Worm (Caenorhabditis elegans) whole organism, L3 larva: ENCODE results near the gene C25A8.5.

Experiments
- R02D3.7 ChIP-seq: fragments of 150-350 bp; optimal IDR thresholded peaks from 2 replicates; lab custom pipeline; 2014; ENCODE audit warnings: missing biosample characterization, missing genetic modification characterization
- ZK546.5 ChIP-seq: sonication (generic microtip); optimal IDR thresholded peaks from 2 replicates; lab custom pipeline; 2017; ENCODE audit warnings: missing biosample characterization, missing genetic modification characterization
- aly-2 ChIP-seq: fragments of 150-350 bp; optimal IDR thresholded peaks from 2 replicates; lab custom pipeline; 2014; ENCODE audit warnings: missing biosample characterization, missing genetic modification characterization
- ama-1 ChIP-seq: fragments of 150-350 bp; optimal IDR thresholded peaks from 2 replicates; lab custom pipeline; 2018
- ceh-16 ChIP-seq: sonication (generic microtip); optimal IDR thresholded peaks from 2 replicates; lab custom pipeline; 2017; ENCODE audit warnings: missing biosample characterization, missing genetic modification characterization
- ceh-28 ChIP-seq: fragments of 150-350 bp; optimal IDR thresholded peaks from 2 replicates; lab custom pipeline; 2014; ENCODE audit warnings: missing biosample characterization, missing genetic modification reagents, missing genetic modification characterization
- ceh-82 ChIP-seq: fragments of 150-350 bp; optimal IDR thresholded peaks from 2 replicates; lab custom pipeline; 2014; ENCODE audit warnings: missing biosample characterization, missing genetic modification characterization
- ceh-9 ChIP-seq: sonication (generic microtip); optimal IDR thresholded peaks from 2 replicates; lab custom pipeline; 2018; ENCODE audit warnings: missing biosample characterization, missing genetic modification characterization
- daf-12 ChIP-seq: fragments of 150-350 bp; optimal IDR thresholded peaks from 2 replicates; lab custom pipeline; 2014; ENCODE audit warnings: missing biosample characterization, missing genetic modification reagents, missing genetic modification characterization
- egl-27 ChIP-seq: sonication (generic microtip); optimal IDR thresholded peaks from 4 replicates; lab custom pipeline; 2017; ENCODE audit warnings: missing biosample characterization, missing genetic modification reagents, missing genetic modification characterization
- egl-5 ChIP-seq: fragments of 150-350 bp; optimal IDR thresholded peaks from 2 replicates; lab custom pipeline; 2017; ENCODE audit warnings: missing biosample characterization, missing genetic modification reagents, missing genetic modification characterization, inconsistent platforms
- elt-1 ChIP-seq: fragments of 150-350 bp; optimal IDR thresholded peaks from 2 replicates; lab custom pipeline; 2014; ENCODE audit warnings: missing biosample characterization, missing genetic modification characterization
- elt-2 ChIP-seq: sonication (generic microtip); optimal IDR thresholded peaks from 2 replicates; lab custom pipeline; 2016; ENCODE audit warnings: missing genetic modification reagents, mild to moderate bottlenecking, missing genetic modification characterization, missing compliant biosample characterization
- elt-3 ChIP-seq, 3 experiments: fragments of 150-350 bp in 1 of 3; sonication (generic microtip) in 2 of 3; optimal IDR thresholded peaks; 2 replicates in 2 of 3; 4 replicates in 1 of 3; lab custom pipeline; 2014 to 2017; ENCODE audit warnings: missing biosample characterization in 3 of 3, missing genetic modification characterization in 3 of 3
- eor-1 ChIP-seq, 2 experiments: fragments of 150-350 bp; optimal IDR thresholded peaks; 2 replicates each; lab custom pipeline; 2014 to 2018; ENCODE audit warnings: missing biosample characterization in 2 of 2, missing genetic modification characterization in 2 of 2
- fkh-10 ChIP-seq: sonication (generic microtip); optimal IDR thresholded peaks from 2 replicates; lab custom pipeline; 2017; ENCODE audit warnings: missing biosample characterization, missing genetic modification reagents, missing genetic modification characterization
- fkh-2 ChIP-seq: fragments of 150-350 bp; optimal IDR thresholded peaks from 2 replicates; lab custom pipeline; 2014; ENCODE audit warnings: missing biosample characterization, missing genetic modification reagents, missing genetic modification characterization
- fos-1 ChIP-seq: fragments of 150-350 bp; optimal IDR thresholded peaks from 2 replicates; lab custom pipeline; 2014; ENCODE audit warnings: missing biosample characterization, missing genetic modification characterization
- hmg-11 ChIP-seq: sonication (generic microtip); optimal IDR thresholded peaks from 2 replicates; lab custom pipeline; 2016; ENCODE audit warnings: missing genetic modification characterization, missing compliant biosample characterization
- jun-1 ChIP-seq: fragments of 150-350 bp; optimal IDR thresholded peaks from 2 replicates; lab custom pipeline; 2014; ENCODE audit warnings: missing biosample characterization, missing genetic modification reagents, missing genetic modification characterization
- lin-15B ChIP-seq: fragments of 150-350 bp; optimal IDR thresholded peaks from 2 replicates; lab custom pipeline; 2014; ENCODE audit warnings: missing biosample characterization, missing genetic modification characterization
- lin-39 ChIP-seq: fragments of 150-350 bp; optimal IDR thresholded peaks from 2 replicates; lab custom pipeline; 2018; ENCODE audit warnings: missing biosample characterization, missing genetic modification reagents, missing genetic modification characterization
- lsy-12 ChIP-seq: sonication (generic microtip); optimal IDR thresholded peaks from 2 replicates; lab custom pipeline; 2016; ENCODE audit warnings: mild to moderate bottlenecking, missing genetic modification characterization, missing compliant biosample characterization
- mdl-1 ChIP-seq: fragments of 150-350 bp; optimal IDR thresholded peaks from 2 replicates; lab custom pipeline; 2014; ENCODE audit warnings: missing biosample characterization, missing genetic modification characterization
- mml-1 ChIP-seq: fragments of 150-350 bp; sonication (generic microtip); optimal IDR thresholded peaks from 3 replicates; lab custom pipeline; 2014; ENCODE audit warnings: missing biosample characterization, missing genetic modification characterization
- nfya-1 ChIP-seq: sonication (generic microtip); optimal IDR thresholded peaks from 2 replicates; lab custom pipeline; 2017; ENCODE audit warnings: missing genetic modification characterization, mild to moderate bottlenecking, missing compliant biosample characterization, antibody characterized with exemption, moderate library complexity; ENCODE audit not compliant: insufficient read depth
- nhr-11 ChIP-seq: fragments of 150-350 bp; optimal IDR thresholded peaks from 2 replicates; lab custom pipeline; 2014; ENCODE audit warnings: missing biosample characterization, missing genetic modification characterization
- nhr-12 ChIP-seq: fragments of 150-350 bp; optimal IDR thresholded peaks from 2 replicates; lab custom pipeline; 2014; ENCODE audit warnings: missing biosample characterization, missing genetic modification characterization
- nhr-23 ChIP-seq: fragments of 150-350 bp; optimal IDR thresholded peaks from 2 replicates; lab custom pipeline; 2014; ENCODE audit warnings: missing biosample characterization, missing genetic modification reagents, missing genetic modification characterization
- nhr-237 ChIP-seq: fragments of 150-350 bp; optimal IDR thresholded peaks from 2 replicates; lab custom pipeline; 2014; ENCODE audit warnings: missing biosample characterization, missing genetic modification characterization
- nhr-25 ChIP-seq: sonication (generic microtip); optimal IDR thresholded peaks from 2 replicates; lab custom pipeline; 2017; ENCODE audit warnings: missing biosample characterization, missing genetic modification characterization
- nhr-28 ChIP-seq: fragments of 150-350 bp; optimal IDR thresholded peaks from 2 replicates; lab custom pipeline; 2014; ENCODE audit warnings: missing biosample characterization, missing genetic modification characterization
- nhr-43 ChIP-seq: sonication (generic microtip); optimal IDR thresholded peaks from 2 replicates; lab custom pipeline; 2016; ENCODE audit warnings: mild to moderate bottlenecking, missing genetic modification characterization, missing compliant biosample characterization; ENCODE audit not compliant: poor library complexity, severe bottlenecking
- nhr-67 ChIP-seq: fragments of 150-350 bp; optimal IDR thresholded peaks from 2 replicates; lab custom pipeline; 2014; ENCODE audit warnings: missing biosample characterization, missing genetic modification characterization
- nhr-76 ChIP-seq: fragments of 150-350 bp; sonication (generic microtip); optimal IDR thresholded peaks from 5 replicates; lab custom pipeline; 2014; ENCODE audit warnings: missing biosample characterization, missing genetic modification characterization
- nhr-77 ChIP-seq: fragments of 150-350 bp; optimal IDR thresholded peaks from 2 replicates; lab custom pipeline; 2014; ENCODE audit warnings: missing biosample characterization, missing genetic modification characterization
- pha-4 ChIP-seq: fragments of 150-350 bp; optimal IDR thresholded peaks from 2 replicates; lab custom pipeline; 2014; ENCODE audit warnings: missing biosample characterization, missing genetic modification reagents, missing genetic modification characterization
- pqm-1 ChIP-seq: fragments of 150-350 bp; optimal IDR thresholded peaks from 2 replicates; lab custom pipeline; 2017; ENCODE audit warnings: missing biosample characterization, missing genetic modification characterization, inconsistent platforms
- sea-2 ChIP-seq: fragments of 150-350 bp; sonication (generic microtip); optimal IDR thresholded peaks from 4 replicates; lab custom pipeline; 2014; ENCODE audit warnings: missing biosample characterization, missing genetic modification reagents, missing genetic modification characterization
- skn-1 ChIP-seq: fragments of 150-350 bp; optimal IDR thresholded peaks from 2 replicates; lab custom pipeline; 2014; ENCODE audit warnings: missing biosample characterization, missing genetic modification characterization
- snpc-4 ChIP-seq: fragments of 150-350 bp; optimal IDR thresholded peaks from 2 replicates; lab custom pipeline; 2014; ENCODE audit warnings: missing biosample characterization, missing genetic modification characterization
- tbx-2 ChIP-seq: sonication (generic microtip); optimal IDR thresholded peaks from 2 replicates; lab custom pipeline; 2016; ENCODE audit warnings: mild to moderate bottlenecking, missing genetic modification characterization, missing compliant biosample characterization
- unc-39 ChIP-seq: sonication (generic microtip); optimal IDR thresholded peaks from 4 replicates; lab custom pipeline; 2017; ENCODE audit warnings: missing biosample characterization, missing genetic modification characterization
- unc-62 ChIP-seq: fragments of 150-350 bp; sonication (generic microtip); optimal IDR thresholded peaks from 4 replicates; lab custom pipeline; 2014; ENCODE audit warnings: missing biosample characterization, missing genetic modification reagents, missing genetic modification characterization
- zag-1 ChIP-seq: fragments of 150-350 bp; optimal IDR thresholded peaks from 2 replicates; lab custom pipeline; 2014; ENCODE audit warnings: missing biosample characterization, missing genetic modification characterization
- ztf-11 ChIP-seq: fragments of 150-350 bp; optimal IDR thresholded peaks from 2 replicates; lab custom pipeline; 2014; ENCODE audit warnings: missing biosample characterization, missing genetic modification characterization
- ztf-4 ChIP-seq: fragments of 150-350 bp; optimal IDR thresholded peaks from 2 replicates; lab custom pipeline; 2014; ENCODE audit warnings: missing biosample characterization, missing genetic modification characterization

Gene C25A8.5

ce11 chrIV:7036790-7037189, 37.5 kb downstream of the C25A8.5 start, which contains the start of gene ufl-1:
Gene ufl-1, minus strand, starts transcription at chrIV:7036859.
- no peak for TF ChIP-seq skn-1 (tag; lab: Kevin White, UChicago)
- no peak for TF ChIP-seq ceh-9 (tag; lab: Kevin White, UChicago)
- TF ChIP-seq snpc-4 (tag; lab: Kevin White, UChicago): no peak
- no peak for TF ChIP-seq fkh-2 (tag; lab: Kevin White, UChicago)
- no peak for TF ChIP-seq nhr-67 (tag; lab: Kevin White, UChicago)
- TF ChIP-seq pha-4 (tag; lab: Kevin White, UChicago): no peak
- no peak for TF ChIP-seq lin-39 (tag; lab: Kevin White, UChicago)
- TF ChIP-seq egl-27 (tag; lab: Kevin White, UChicago): no peak

- TF ChIP-seq R02D3.7 (tag; lab: Kevin White, UChicago): peak; percentile 58
- peak; percentile 83 for TF ChIP-seq snpc-4 (tag; lab: Kevin White, UChicago)
- peak; percentile 38 for TF ChIP-seq fkh-10 (GFP tag; lab: Kevin White, UChicago)
- peak; percentile 30 for TF ChIP-seq tbx-2
- TF ChIP-seq ztf-11 (tag; lab: Kevin White, UChicago): no peak
- TF ChIP-seq ceh-28: peak; percentile 39
- no peak for TF ChIP-seq ZK546.5 (tag; lab: Kevin White, UChicago)
- TF ChIP-seq elt-3 (tag; optimal IDR thresholded peaks at IDR 0.05; lab: Kevin White, UChicago): no peak
- TF ChIP-seq nhr-76 (tag; lab: Kevin White, UChicago): no peak
- TF ChIP-seq ceh-82 (tag; lab: Kevin White, UChicago): peak; percentile 30
- TF ChIP-seq nhr-23 (tag; lab: Kevin White, UChicago): peak; percentile 85
- TF ChIP-seq nhr-12: no peak
- no peak for TF ChIP-seq unc-62
- no peak for TF ChIP-seq elt-1 (tag; lab: Kevin White, UChicago)
- TF ChIP-seq nhr-77 (tag; lab: Kevin White, UChicago): no peak
- TF ChIP-seq nhr-237: no peak
- TF ChIP-seq lin-39 (tag; lab: Kevin White, UChicago): peak; percentile 32
- no peak for TF ChIP-seq sea-2 (GFP tag; lab: Kevin White, UChicago)
- no peak for TF ChIP-seq egl-27 (tag; lab: Kevin White, UChicago)
- no peak for TF ChIP-seq ceh-9 (tag; lab: Kevin White, UChicago)
- TF ChIP-seq jun-1 (tag; lab: Kevin White, UChicago): peak; percentile 27
- TF ChIP-seq nhr-28 (tag; lab: Kevin White, UChicago): no peak
- no peak for TF ChIP-seq eor-1 (tag; optimal IDR thresholded peaks at IDR 0.05; lab: Kevin White, UChicago)
- no peak for TF ChIP-seq ztf-4 (tag; lab: Kevin White, UChicago)
- no peak for TF ChIP-seq nhr-67 (tag; lab: Kevin White, UChicago)
- peak; percentile 79 for TF ChIP-seq egl-5
- TF ChIP-seq nfya-1 (tag; lab: Kevin White, UChicago): peak; percentile 88
- no peak for TF ChIP-seq fos-1 (tag; lab: Kevin White, UChicago)
- TF ChIP-seq ceh-16 (tag; lab: Kevin White, UChicago): no peak
- no peak for TF ChIP-seq mml-1 (tag; lab: Kevin White, UChicago)
- peak; percentile 89 for TF ChIP-seq lin-15B (tag; lab: Kevin White, UChicago)
- TF ChIP-seq aly-2 (tag; lab: Kevin White, UChicago): no peak
- peak; percentile 68 for TF ChIP-seq lsy-12
- TF ChIP-seq fkh-2 (tag; lab: Kevin White, UChicago): no peak
- peak; percentile 93 for TF ChIP-seq pha-4 (tag; lab: Kevin White, UChicago)
- no peak for TF ChIP-seq unc-39
- peak; percentile 80 for TF ChIP-seq nhr-25 (tag; lab: Kevin White, UChicago)
- no peak for TF ChIP-seq ama-1 (lab: Kevin White, UChicago)
- peak; percentile 91 for TF ChIP-seq hmg-11
- TF ChIP-seq elt-2: peak; percentile 47
- TF ChIP-seq nhr-11: no peak
- TF ChIP-seq nhr-43 (tag; lab: Kevin White, UChicago): peak; percentile 79
- no peak for TF ChIP-seq mdl-1
- peak; percentile 36 for TF ChIP-seq pqm-1 (tag; lab: Kevin White, UChicago)
- no peak for TF ChIP-seq zag-1 (tag; lab: Kevin White, UChicago)
- peak; percentile 87 for TF ChIP-seq skn-1 (tag; lab: Kevin White, UChicago)
- TF ChIP-seq daf-12: no peak
These were observed 40.4 kb downstream of the C25A8.5 start, which contains the start of the genes cogc-2 and klp-18 for ce11 chrIV:7039476-7040261. Gene cogc-2, minus strand, starts transcription at chrIV:7039580. Gene klp-18, plus strand, starts transcription at chrIV:7040211.
